Worm (Caenorhabditis elegans) whole organism, L3 larva: ENCODE measurements around the gene C31H1.2.

Experiments
- ceh-28 ChIP-seq: fragments of 150-350 bp; optimal IDR thresholded peaks from 2 replicates; lab custom pipeline; 2014; ENCODE audit warnings: missing biosample characterization, missing genetic modification reagents, missing genetic modification characterization
- elt-1 ChIP-seq: fragments of 150-350 bp; optimal IDR thresholded peaks from 2 replicates; lab custom pipeline; 2014; ENCODE audit warnings: missing biosample characterization, missing genetic modification characterization
- elt-2 ChIP-seq: sonication (generic microtip); optimal IDR thresholded peaks from 2 replicates; lab custom pipeline; 2016; ENCODE audit warnings: missing genetic modification reagents, mild to moderate bottlenecking, missing genetic modification characterization, missing compliant biosample characterization
- nhr-76 ChIP-seq: fragments of 150-350 bp; sonication (generic microtip); optimal IDR thresholded peaks from 5 replicates; lab custom pipeline; 2014; ENCODE audit warnings: missing biosample characterization, missing genetic modification characterization
- ztf-11 ChIP-seq: fragments of 150-350 bp; optimal IDR thresholded peaks from 2 replicates; lab custom pipeline; 2014; ENCODE audit warnings: missing biosample characterization, missing genetic modification characterization
- ztf-4 ChIP-seq: fragments of 150-350 bp; optimal IDR thresholded peaks from 2 replicates; lab custom pipeline; 2014; ENCODE audit warnings: missing biosample characterization, missing genetic modification characterization

- TF ChIP-seq elt-1 (tag; lab: Kevin White, UChicago) (no peak), elt-2 (tag; lab: Kevin White, UChicago) (no peak), ztf-4 (no peak), ceh-28 (no peak), ztf-11 (tag; lab: Kevin White, UChicago) (no peak), nhr-76 (tag; lab: Kevin White, UChicago) (no peak)
Measured at ce11 chrIV:5797153-5797552, 6.1 kb downstream of the C31H1.2 start, which contains the start of gene C31H1.1.
